Fruit fly (Drosophila melanogaster) whole organism, embryonic: ENCODE data around the gene Fas2.

Source experiments
- CG1024 ChIP-seq: fragments of 200-800 bp; sonication (Bioruptor generic); IDR thresholded peaks from 2 replicates; pipeline ENCODE4 v1.3.6; 2022; ENCODE audit warnings: missing biosample characterization, missing genetic modification characterization
- CG10462 ChIP-seq: fragments of 200-800 bp; sonication (Bioruptor generic); optimal IDR thresholded peaks from 2 replicates; lab custom pipeline; 2016; ENCODE audit warnings: missing biosample characterization, missing genetic modification characterization
- CG11723 ChIP-seq: fragments of 200-800 bp; sonication (Bioruptor generic); optimal IDR thresholded peaks from 2 replicates; lab custom pipeline; 2017; ENCODE audit warnings: missing biosample characterization, mild to moderate bottlenecking, missing genetic modification characterization
- CG12391 ChIP-seq: fragments of 200-800 bp; sonication (Bioruptor generic); optimal IDR thresholded peaks from 3 replicates; lab custom pipeline; 2018; ENCODE audit warnings: missing biosample characterization, mild to moderate bottlenecking, missing genetic modification characterization, moderate library complexity
- CG13287 ChIP-seq: fragments of 200-800 bp; sonication (Bioruptor generic); IDR thresholded peaks from 2 replicates; pipeline ENCODE4 v1.3.6; 2022; ENCODE audit warnings: missing biosample characterization, missing genetic modification characterization; ENCODE audit not compliant: partially characterized antibody
- CG18476 ChIP-seq: fragments of 200-800 bp; sonication (Bioruptor generic); optimal IDR thresholded peaks from 2 replicates; lab custom pipeline; 2016; ENCODE audit warnings: missing biosample characterization, mild to moderate bottlenecking, missing genetic modification characterization
- CG32772 ChIP-seq: fragments of 200-800 bp; sonication (Bioruptor generic); IDR thresholded peaks from 2 replicates; pipeline ENCODE4 v1.3.6; 2022; ENCODE audit warnings: missing biosample characterization, missing genetic modification characterization
- CG3838 ChIP-seq: fragments of 200-800 bp; sonication (Bioruptor generic); optimal IDR thresholded peaks from 3 replicates; lab custom pipeline; 2016; ENCODE audit warnings: missing biosample characterization, missing genetic modification characterization
- CG4404 ChIP-seq: fragments of 200-800 bp; sonication (Bioruptor generic); IDR thresholded peaks from 2 replicates; pipeline ENCODE4 v1.3.6; 2022; ENCODE audit warnings: missing biosample characterization, missing genetic modification characterization
- CG6689 ChIP-seq: fragments of 200-800 bp; sonication (Bioruptor generic); IDR thresholded peaks from 2 replicates; pipeline ENCODE4 v1.3.6; 2022; ENCODE audit warnings: missing biosample characterization, missing genetic modification characterization
- CG7372 ChIP-seq: fragments of 200-800 bp; sonication (Bioruptor generic); IDR thresholded peaks from 2 replicates; pipeline ENCODE4 v1.3.6; 2022; ENCODE audit warnings: missing biosample characterization, missing genetic modification characterization
- CG8290 ChIP-seq, 3 experiments: fragments of 200-800 bp; sonication (Bioruptor generic); optimal IDR thresholded peaks; 2 replicates each; lab custom pipeline; 2016 to 2019; ENCODE audit warnings: missing biosample characterization in 3 of 3, missing genetic modification characterization in 3 of 3, mild to moderate bottlenecking in 2 of 3, moderate library complexity in 1 of 3
- CG8924 ChIP-seq: fragments of 200-800 bp; optimal IDR thresholded peaks from 3 replicates; lab custom pipeline; 2019; ENCODE audit warnings: missing biosample characterization, mild to moderate bottlenecking, missing genetic modification characterization, moderate library complexity
- CG9437 ChIP-seq: fragments of 200-800 bp; sonication (Bioruptor generic); optimal IDR thresholded peaks from 2 replicates; lab custom pipeline; 2018; ENCODE audit warnings: missing biosample characterization, mild to moderate bottlenecking, missing genetic modification characterization
- CrebB ChIP-seq: fragments of 200-800 bp; sonication (Bioruptor generic); optimal IDR thresholded peaks from 3 replicates; lab custom pipeline; 2018; ENCODE audit warnings: missing biosample characterization, mild to moderate bottlenecking, missing genetic modification characterization
- Dbx ChIP-seq: fragments of 200-800 bp; sonication (Bioruptor generic); IDR thresholded peaks from 3 replicates; pipeline ENCODE4 v1.3.6; 2022; ENCODE audit warnings: missing biosample characterization, missing genetic modification characterization
- Elba2 ChIP-seq: fragments of 200-800 bp; sonication (Bioruptor generic); optimal IDR thresholded peaks from 3 replicates; lab custom pipeline; 2016; ENCODE audit warnings: missing biosample characterization, missing genetic modification characterization
- Fer1 ChIP-seq: fragments of 200-800 bp; sonication (Bioruptor generic); optimal IDR thresholded peaks from 2 replicates; lab custom pipeline; 2017; ENCODE audit warnings: missing biosample characterization, mild to moderate bottlenecking, missing genetic modification characterization
- Hmr ChIP-seq: fragments of 200-800 bp; sonication (Bioruptor generic); optimal IDR thresholded peaks from 3 replicates; lab custom pipeline; 2017; ENCODE audit warnings: mild to moderate bottlenecking, missing biosample characterization, missing genetic modification reagents, missing genetic modification characterization
- Lhr ChIP-seq: fragments of 200-800 bp; sonication (Bioruptor generic); optimal IDR thresholded peaks from 3 replicates; lab custom pipeline; 2017; ENCODE audit warnings: mild to moderate bottlenecking, missing biosample characterization, missing genetic modification reagents, missing genetic modification characterization
- MESR4 ChIP-seq: fragments of 200-800 bp; sonication (Bioruptor generic); optimal IDR thresholded peaks from 2 replicates; lab custom pipeline; 2018; ENCODE audit warnings: missing biosample characterization, mild to moderate bottlenecking, missing genetic modification characterization, moderate library complexity
- Med ChIP-seq: fragments of 200-800 bp; sonication (Bioruptor generic); peaks from one replicate; lab custom pipeline; 2016; ENCODE audit warnings: missing biosample characterization, missing genetic modification characterization, mild to moderate bottlenecking, inconsistent platforms, moderate library complexity
- Nf-YB ChIP-seq: fragments of 200-800 bp; sonication (Bioruptor generic); optimal IDR thresholded peaks from 3 replicates; lab custom pipeline; 2019; ENCODE audit warnings: missing biosample characterization, mild to moderate bottlenecking, missing genetic modification characterization, moderate library complexity
- Optix ChIP-seq: fragments of 200-800 bp; sonication (Bioruptor generic); IDR thresholded peaks from 3 replicates; pipeline ENCODE4 v1.3.6; 2022; ENCODE audit warnings: missing biosample characterization, missing genetic modification characterization
- Sox100B ChIP-seq: fragments of 200-800 bp; sonication (Bioruptor generic); optimal IDR thresholded peaks from 3 replicates; lab custom pipeline; 2018; ENCODE audit warnings: missing biosample characterization, mild to moderate bottlenecking, missing genetic modification characterization
- Sry-δ ChIP-seq: fragments of 200-800 bp; sonication (Bioruptor generic); optimal IDR thresholded peaks from 2 replicates; lab custom pipeline; 2016; ENCODE audit warnings: missing biosample characterization, missing genetic modification characterization
- Ssrp ChIP-seq: fragments of 200-800 bp; sonication (Bioruptor generic); optimal IDR thresholded peaks from 2 replicates; lab custom pipeline; 2018; ENCODE audit warnings: missing biosample characterization, mild to moderate bottlenecking, missing genetic modification characterization, moderate library complexity
- Stat92E ChIP-seq, 3 experiments: fragments of >200 bp in 2 of 3; fragments of 200-800 bp in 1 of 3; sonication (Bioruptor generic) in 1 of 3; optimal IDR thresholded peaks; 2 replicates each; lab custom pipeline; 2017 to 2019; ENCODE audit warnings: missing biosample characterization in 3 of 3, missing genetic modification characterization in 3 of 3, mild to moderate bottlenecking in 1 of 3, moderate library complexity in 1 of 3
- bsh ChIP-seq, 2 experiments: fragments of 200-800 bp; sonication (Bioruptor generic); optimal IDR thresholded peaks; 2 replicates each; lab custom pipeline; 2017 to 2018; ENCODE audit warnings: mild to moderate bottlenecking in 2 of 2, missing biosample characterization in 2 of 2, missing genetic modification characterization in 2 of 2, moderate library complexity in 1 of 2
- btn ChIP-seq: fragments of 200-800 bp; sonication (Bioruptor generic); optimal IDR thresholded peaks from 2 replicates; lab custom pipeline; 2016; ENCODE audit warnings: missing biosample characterization, missing genetic modification characterization
- corto ChIP-seq: fragments of 200-800 bp; sonication (Bioruptor generic); optimal IDR thresholded peaks from 2 replicates; lab custom pipeline; 2016; ENCODE audit warnings: missing biosample characterization, mild to moderate bottlenecking, missing genetic modification characterization, moderate library complexity
- danr ChIP-seq: fragments of 200-800 bp; sonication (Bioruptor generic); IDR thresholded peaks from 2 replicates; pipeline ENCODE4 v1.3.6; 2022; ENCODE audit warnings: missing biosample characterization, missing genetic modification characterization
- dm ChIP-seq: fragments of 200-800 bp; sonication (Bioruptor generic); optimal IDR thresholded peaks from 3 replicates; lab custom pipeline; 2016; ENCODE audit warnings: missing biosample characterization, missing genetic modification characterization
- eve ChIP-seq, 2 experiments: fragments of >200 bp; optimal IDR thresholded peaks; 2 replicates each; lab custom pipeline; 2017; ENCODE audit warnings: missing biosample characterization in 2 of 2, missing genetic modification characterization in 2 of 2
- gem ChIP-seq: fragments of 200-800 bp; sonication (Bioruptor generic); optimal IDR thresholded peaks from 2 replicates; lab custom pipeline; 2019; ENCODE audit warnings: missing biosample characterization, mild to moderate bottlenecking, missing genetic modification characterization, moderate library complexity
- gfzf ChIP-seq: fragments of 200-800 bp; sonication (Bioruptor generic); optimal IDR thresholded peaks from 2 replicates; lab custom pipeline; 2016; ENCODE audit warnings: missing biosample characterization, mild to moderate bottlenecking, missing genetic modification characterization, moderate library complexity
- gsb ChIP-seq: fragments of 200-800 bp; sonication (Bioruptor generic); IDR thresholded peaks from 2 replicates; pipeline ENCODE4 v1.3.6; 2022; ENCODE audit warnings: missing biosample characterization, missing genetic modification characterization
- ham ChIP-seq: fragments of 200-800 bp; sonication (Bioruptor generic); IDR thresholded peaks from 2 replicates; pipeline ENCODE4 v1.3.6; 2022; ENCODE audit warnings: missing biosample characterization, missing genetic modification characterization
- hb ChIP-seq: fragments of 200-800 bp; sonication (Bioruptor generic); IDR thresholded peaks from 3 replicates; pipeline ENCODE4 v1.3.6; 2022; ENCODE audit warnings: missing biosample characterization, missing genetic modification characterization; ENCODE audit not compliant: partially characterized antibody
- insv ChIP-seq, 2 experiments: fragments of 200-800 bp; sonication (Bioruptor generic); optimal IDR thresholded peaks; 3 replicates each; lab custom pipeline; 2016 to 2018; ENCODE audit warnings: missing biosample characterization in 2 of 2, missing genetic modification characterization in 2 of 2
- inv ChIP-seq: fragments of 200-800 bp; sonication (Bioruptor generic); IDR thresholded peaks from 2 replicates; pipeline ENCODE4 v1.3.6; 2022; ENCODE audit warnings: missing biosample characterization, missing genetic modification characterization; ENCODE audit not compliant: partially characterized antibody
- jing ChIP-seq: fragments of 200-800 bp; sonication (Bioruptor generic); optimal IDR thresholded peaks from 2 replicates; lab custom pipeline; 2018; ENCODE audit warnings: missing biosample characterization, mild to moderate bottlenecking, missing genetic modification characterization
- klu ChIP-seq: fragments of 200-800 bp; sonication (Bioruptor generic); IDR thresholded peaks from 2 replicates; pipeline ENCODE4 v1.3.6; 2022; ENCODE audit warnings: missing biosample characterization, missing genetic modification characterization
- lola ChIP-seq, 3 experiments: fragments of >200 bp in 2 of 3; fragments of 200-800 bp in 1 of 3; sonication (Bioruptor generic) in 1 of 3; optimal IDR thresholded peaks; 2 replicates each; lab custom pipeline; 2017 to 2019; ENCODE audit warnings: missing biosample characterization in 3 of 3, missing genetic modification characterization in 3 of 3, mild to moderate bottlenecking in 1 of 3, moderate library complexity in 1 of 3
- pb ChIP-seq: fragments of 200-800 bp; sonication (Bioruptor generic); optimal IDR thresholded peaks from 3 replicates; lab custom pipeline; 2016; ENCODE audit warnings: missing biosample characterization, missing genetic modification characterization
- peb ChIP-seq: fragments of 200-800 bp; sonication (Bioruptor generic); IDR thresholded peaks from 2 replicates; pipeline ENCODE4 v1.3.6; 2022; ENCODE audit warnings: missing biosample characterization, missing genetic modification characterization
- slbo ChIP-seq: fragments of 200-800 bp; sonication (Bioruptor generic); IDR thresholded peaks from 2 replicates; pipeline ENCODE4 v1.3.6; 2022; ENCODE audit warnings: missing biosample characterization, missing genetic modification characterization
- sqz ChIP-seq: fragments of 200-800 bp; sonication (Bioruptor generic); optimal IDR thresholded peaks from 3 replicates; lab custom pipeline; 2018; ENCODE audit warnings: missing biosample characterization, mild to moderate bottlenecking, missing genetic modification characterization
- tx ChIP-seq: fragments of 200-800 bp; sonication (Bioruptor generic); optimal IDR thresholded peaks from 2 replicates; lab custom pipeline; 2016; ENCODE audit warnings: missing biosample characterization, missing genetic modification characterization
- zen2 ChIP-seq: fragments of 200-800 bp; sonication (Bioruptor generic); IDR thresholded peaks from 3 replicates; pipeline ENCODE4 v1.3.6; 2022; ENCODE audit warnings: missing biosample characterization, missing genetic modification characterization; ENCODE audit not compliant: partially characterized antibody

Fas2 gene

DNA sequence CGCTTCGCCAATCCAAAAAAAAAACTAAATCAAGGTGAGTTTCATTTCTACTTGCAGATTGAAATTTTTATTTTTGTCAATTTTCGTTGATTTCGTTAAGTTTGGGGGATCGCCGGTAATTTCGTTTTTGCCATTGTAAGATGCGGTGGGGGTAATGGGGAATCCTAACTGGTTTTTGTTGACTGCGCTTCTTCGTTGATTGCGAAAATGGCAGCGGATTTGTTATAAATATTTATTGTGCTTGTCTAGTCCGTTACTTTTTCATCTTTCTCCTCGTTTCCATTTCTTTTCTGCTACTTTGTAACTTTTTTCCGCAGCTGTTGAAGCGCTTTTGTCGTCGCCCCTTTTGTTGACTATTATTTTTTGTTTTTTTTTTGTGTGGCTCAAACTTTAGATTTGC, 99.7 kb downstream of the Fas2 start (continued):
- TF ChIP-seq CG3838 (GFP tag; lab: Kevin White, UChicago) (no peak), CG4404 (GFP tag; lab: Robert Waterston, UW) (no peak), klu (GFP tag; lab: Robert Waterston, UW) (no peak), Optix (GFP tag; lab: Robert Waterston, UW) (no peak), zen2 (GFP tag; lab: Robert Waterston, UW) (no peak), peb (no peak), CG13287 (GFP tag; lab: Robert Waterston, UW) (0 out of 2 replicates have a peak, but pooled peaks have one; percentile 1), Med (no peak), Ssrp (tag; lab: Kevin White, UChicago) (no peak), Lhr (no peak), Elba2 (no peak), danr (GFP tag; lab: Robert Waterston, UW) (no peak), MESR4 (GFP tag; lab: Kevin White, UChicago) (no peak), gem (no peak), CG1024 (GFP tag; lab: Robert Waterston, UW) (no peak), CG7372 (GFP tag; lab: Robert Waterston, UW) (no peak), CG18476 (no peak), inv (no peak), dm (no peak), Hmr (no peak), CG11723 (GFP tag; lab: Kevin White, UChicago) (no peak), hb (GFP tag; lab: Robert Waterston, UW) (0 out of 3 replicates have a peak, but pooled peaks have one; percentile 5), Stat92E (GFP tag; optimal IDR thresholded peaks at IDR 0.05; lab: Kevin White, UChicago) (peak in 1 of 3 experiments; percentile 12), CG9437 (GFP tag; lab: Kevin White, UChicago) (no peak), gsb (GFP tag; lab: Robert Waterston, UW) (no peak), gfzf (GFP tag; lab: Kevin White, UChicago) (no peak), CG12391 (tag; lab: Kevin White, UChicago) (no peak), CrebB (tag; lab: Kevin White, UChicago) (no peak), bsh (GFP tag; optimal IDR thresholded peaks at IDR 0.05; lab: Kevin White, UChicago) (no peak), jing (GFP tag; lab: Kevin White, UChicago) (no peak), insv (GFP tag; optimal IDR thresholded peaks at IDR 0.05; lab: Kevin White, UChicago) (no peak), eve (GFP tag; optimal IDR thresholded peaks at IDR 0.05; lab: Kevin White, UChicago) (no peak), Sox100B (GFP tag; lab: Kevin White, UChicago) (no peak), Sry-δ (GFP tag; lab: Kevin White, UChicago) (no peak), Dbx (GFP tag; lab: Robert Waterston, UW) (0 out of 3 replicates have a peak, but pooled peaks have one; percentile 3), lola (GFP tag; optimal IDR thresholded peaks at IDR 0.05; lab: Kevin White, UChicago) (no peak), tx (GFP tag; lab: Kevin White, UChicago) (no peak), Fer1 (no peak), CG32772 (GFP tag; lab: Robert Waterston, UW) (no peak), btn (GFP tag; lab: Kevin White, UChicago) (no peak), corto (GFP tag; lab: Kevin White, UChicago) (no peak), CG6689 (GFP tag; lab: Robert Waterston, UW) (no peak), sqz (peak; percentile 73), slbo (no peak), pb (GFP tag; lab: Kevin White, UChicago) (no peak), ham (GFP tag; lab: Robert Waterston, UW) (no peak), CG10462 (GFP tag; lab: Kevin White, UChicago) (no peak), Nf-YB (no peak), CG8290 (GFP tag; optimal IDR thresholded peaks at IDR 0.05; lab: Kevin White, UChicago) (no peak), CG8290 (tag; optimal IDR thresholded peaks at IDR 0.05; lab: Kevin White, UChicago) (no peak), CG8924 (tag; lab: Kevin White, UChicago) (no peak)
